Worm (Caenorhabditis elegans): Measurements from ENCODE around the gene flh-1.

- TF ChIP-seq him-1 (tag; optimal IDR thresholded peaks at IDR 0.05) = no peak
- TF ChIP-seq dao-5 (tag; optimal IDR thresholded peaks at IDR 0.05) = no peak
- no peak for TF ChIP-seq W03F9.2 (tag; optimal IDR thresholded peaks at IDR 0.05)
Measured at ce11 chrIV:9232421-9233141, 31.5 kb downstream of the flh-1 start, which contains the start of gene Y11D7A.3.
